Fruit fly (Drosophila melanogaster) whole organism, embryonic: ENCODE measurements around the gene dpr15.

Source experiments
- CG10147 ChIP-seq: fragments of 200-800 bp; sonication (Bioruptor generic); optimal IDR thresholded peaks from 2 replicates; lab custom pipeline; 2019; ENCODE audit warnings: missing biosample characterization, mild to moderate bottlenecking, missing genetic modification characterization, moderate library complexity
- CG10267 ChIP-seq: fragments of 200-800 bp; sonication (Bioruptor generic); optimal IDR thresholded peaks from 2 replicates; lab custom pipeline; 2018; ENCODE audit warnings: missing biosample characterization, mild to moderate bottlenecking, missing genetic modification characterization, moderate library complexity
- CG10274 ChIP-seq: fragments of 200-800 bp; sonication (Bioruptor generic); optimal IDR thresholded peaks from 3 replicates; lab custom pipeline; 2017; ENCODE audit warnings: missing biosample characterization, mild to moderate bottlenecking, missing genetic modification characterization
- CG10366 ChIP-seq: fragments of 200-800 bp; sonication (Bioruptor generic); IDR thresholded peaks from 2 replicates; pipeline ENCODE4 v1.3.6; 2022; ENCODE audit warnings: missing biosample characterization, missing genetic modification characterization
- CG12236 ChIP-seq: fragments of 200-800 bp; sonication (Bioruptor generic); optimal IDR thresholded peaks from 2 replicates; lab custom pipeline; 2016; ENCODE audit warnings: missing biosample characterization, missing genetic modification characterization
- CG13424 ChIP-seq: fragments of 200-800 bp; sonication (Bioruptor generic); optimal IDR thresholded peaks from 2 replicates; lab custom pipeline; 2019; ENCODE audit warnings: missing biosample characterization, mild to moderate bottlenecking, missing genetic modification characterization, moderate library complexity
- CG15696 ChIP-seq: fragments of 200-800 bp; sonication (Bioruptor generic); optimal IDR thresholded peaks from 2 replicates; lab custom pipeline; 2019; ENCODE audit warnings: missing biosample characterization, mild to moderate bottlenecking, missing genetic modification characterization, moderate library complexity
- CG2202 ChIP-seq: fragments of 200-800 bp; sonication (Bioruptor generic); optimal IDR thresholded peaks from 2 replicates; lab custom pipeline; 2018; ENCODE audit warnings: missing biosample characterization, mild to moderate bottlenecking, missing genetic modification characterization
- CG2678 ChIP-seq: fragments of 200-800 bp; sonication (Bioruptor generic); optimal IDR thresholded peaks from 3 replicates; lab custom pipeline; 2019; ENCODE audit warnings: missing biosample characterization, mild to moderate bottlenecking, missing genetic modification characterization, moderate library complexity
- CG31224 ChIP-seq: fragments of 200-800 bp; sonication (Bioruptor generic); IDR thresholded peaks from 2 replicates; pipeline ENCODE4 v1.3.6; 2022; ENCODE audit warnings: missing biosample characterization, missing genetic modification characterization
- CG32772 ChIP-seq: fragments of 200-800 bp; sonication (Bioruptor generic); IDR thresholded peaks from 2 replicates; pipeline ENCODE4 v1.3.6; 2022; ENCODE audit warnings: missing biosample characterization, missing genetic modification characterization
- CG42726 ChIP-seq: fragments of 200-800 bp; sonication (Bioruptor generic); IDR thresholded peaks from 2 replicates; pipeline ENCODE4 v1.3.6; 2022; ENCODE audit warnings: missing biosample characterization, missing genetic modification characterization; ENCODE audit not compliant: partially characterized antibody
- CG4617 ChIP-seq: fragments of 200-800 bp; sonication (Bioruptor generic); optimal IDR thresholded peaks from 3 replicates; lab custom pipeline; 2016; ENCODE audit warnings: missing biosample characterization, missing genetic modification characterization, borderline replicate concordance
- CG6791 ChIP-seq: fragments of 200-800 bp; sonication (Bioruptor generic); IDR thresholded peaks from 3 replicates; pipeline ENCODE4 v1.3.6; 2022; ENCODE audit warnings: missing biosample characterization, missing genetic modification characterization; ENCODE audit not compliant: partially characterized antibody
- CG7372 ChIP-seq: fragments of 200-800 bp; sonication (Bioruptor generic); IDR thresholded peaks from 2 replicates; pipeline ENCODE4 v1.3.6; 2022; ENCODE audit warnings: missing biosample characterization, missing genetic modification characterization
- CG7786 ChIP-seq: fragments of 200-800 bp; sonication (Bioruptor generic); optimal IDR thresholded peaks from 2 replicates; lab custom pipeline; 2016; ENCODE audit warnings: missing biosample characterization, missing genetic modification characterization
- CG8089 ChIP-seq: fragments of 200-800 bp; sonication (Bioruptor generic); optimal IDR thresholded peaks from 3 replicates; lab custom pipeline; 2016; ENCODE audit warnings: missing biosample characterization, missing genetic modification characterization
- CG8765 ChIP-seq: fragments of 200-800 bp; sonication (Bioruptor generic); IDR thresholded peaks from 2 replicates; pipeline ENCODE4 v1.3.6; 2022; ENCODE audit warnings: missing biosample characterization, missing genetic modification characterization
- Chrac-16 ChIP-seq: fragments of 200-800 bp; sonication (Bioruptor generic); optimal IDR thresholded peaks from 3 replicates; lab custom pipeline; 2016; ENCODE audit warnings: missing biosample characterization, missing genetic modification characterization
- Dip2 ChIP-seq: fragments of 200-800 bp; sonication (Bioruptor generic); IDR thresholded peaks from 2 replicates; pipeline ENCODE4 v1.3.6; 2022; ENCODE audit warnings: missing biosample characterization, missing genetic modification characterization
- Doc3 ChIP-seq: fragments of 200-800 bp; sonication (Bioruptor generic); IDR thresholded peaks from 3 replicates; pipeline ENCODE4 v1.3.6; 2022; ENCODE audit warnings: missing biosample characterization, missing genetic modification characterization; ENCODE audit not compliant: partially characterized antibody
- Ets65A ChIP-seq: fragments of 200-800 bp; sonication (Bioruptor generic); peaks from one replicate; lab custom pipeline; 2016; ENCODE audit warnings: missing biosample characterization, missing genetic modification characterization
- Fer3 ChIP-seq: fragments of 200-800 bp; sonication (Bioruptor generic); optimal IDR thresholded peaks from 2 replicates; lab custom pipeline; 2018; ENCODE audit warnings: missing biosample characterization, mild to moderate bottlenecking, missing genetic modification characterization, moderate library complexity
- Gug ChIP-seq: fragments of 200-800 bp; sonication (Bioruptor generic); IDR thresholded peaks from 4 replicates; pipeline ENCODE4 v1.3.6; 2022; ENCODE audit warnings: missing biosample characterization, missing genetic modification characterization
- Jarid2 ChIP-seq: fragments of 200-800 bp; sonication (Bioruptor generic); optimal IDR thresholded peaks from 3 replicates; lab custom pipeline; 2017; ENCODE audit warnings: mild to moderate bottlenecking, missing biosample characterization, missing genetic modification reagents, missing genetic modification characterization
- MBD-R2 ChIP-seq: fragments of 200-800 bp; sonication (Bioruptor generic); IDR thresholded peaks from 2 replicates; pipeline ENCODE4 v1.3.6; 2022; ENCODE audit warnings: missing biosample characterization, missing genetic modification characterization
- MESR4 ChIP-seq: fragments of 200-800 bp; sonication (Bioruptor generic); optimal IDR thresholded peaks from 2 replicates; lab custom pipeline; 2018; ENCODE audit warnings: missing biosample characterization, mild to moderate bottlenecking, missing genetic modification characterization, moderate library complexity
- Pdp1 ChIP-seq, 2 experiments: fragments of 200-800 bp; sonication (Bioruptor generic); optimal IDR thresholded peaks; 3 replicates each; lab custom pipeline; 2016; ENCODE audit warnings: missing biosample characterization in 2 of 2, missing genetic modification characterization in 2 of 2, mild to moderate bottlenecking in 1 of 2, moderate library complexity in 1 of 2
- cas ChIP-seq: fragments of 200-800 bp; sonication (Bioruptor generic); IDR thresholded peaks from 2 replicates; pipeline ENCODE4 v1.3.6; 2022; ENCODE audit warnings: missing biosample characterization, missing genetic modification characterization
- da ChIP-seq: fragments of 200-800 bp; sonication (Bioruptor generic); optimal IDR thresholded peaks from 2 replicates; lab custom pipeline; 2016; ENCODE audit warnings: missing biosample characterization, missing genetic modification characterization
- fd96Cb ChIP-seq: fragments of 200-800 bp; sonication (Bioruptor generic); optimal IDR thresholded peaks from 2 replicates; lab custom pipeline; 2018; ENCODE audit warnings: missing biosample characterization, mild to moderate bottlenecking, missing genetic modification characterization, moderate library complexity
- ham ChIP-seq: fragments of 200-800 bp; sonication (Bioruptor generic); IDR thresholded peaks from 2 replicates; pipeline ENCODE4 v1.3.6; 2022; ENCODE audit warnings: missing biosample characterization, missing genetic modification characterization
- knrl ChIP-seq: fragments of 200-800 bp; sonication (Bioruptor generic); IDR thresholded peaks from 3 replicates; pipeline ENCODE4 v1.3.6; 2022; ENCODE audit warnings: missing biosample characterization, missing genetic modification characterization; ENCODE audit not compliant: partially characterized antibody
- lilli ChIP-seq: fragments of 200-800 bp; sonication (Bioruptor generic); optimal IDR thresholded peaks from 3 replicates; lab custom pipeline; 2016; ENCODE audit warnings: missing biosample characterization, missing genetic modification characterization
- lola ChIP-seq, 3 experiments: fragments of >200 bp in 2 of 3; fragments of 200-800 bp in 1 of 3; sonication (Bioruptor generic) in 1 of 3; optimal IDR thresholded peaks; 2 replicates each; lab custom pipeline; 2017 to 2019; ENCODE audit warnings: missing biosample characterization in 3 of 3, missing genetic modification characterization in 3 of 3, mild to moderate bottlenecking in 1 of 3, moderate library complexity in 1 of 3
- odd ChIP-seq: fragments of 200-800 bp; sonication (Bioruptor generic); optimal IDR thresholded peaks from 2 replicates; lab custom pipeline; 2017; ENCODE audit warnings: missing biosample characterization, mild to moderate bottlenecking, missing genetic modification characterization
- pzg ChIP-seq: fragments of 200-800 bp; sonication (Bioruptor generic); optimal IDR thresholded peaks from 3 replicates; lab custom pipeline; 2018; ENCODE audit warnings: missing biosample characterization, mild to moderate bottlenecking, missing genetic modification characterization, moderate library complexity
- sens-2 ChIP-seq: fragments of 200-800 bp; sonication (Bioruptor generic); IDR thresholded peaks from 2 replicates; pipeline ENCODE4 v1.3.6; 2022; ENCODE audit warnings: missing biosample characterization, missing genetic modification characterization
- shn ChIP-seq: fragments of 200-800 bp; sonication (Bioruptor generic); optimal IDR thresholded peaks from 3 replicates; lab custom pipeline; 2016; ENCODE audit warnings: missing biosample characterization, missing genetic modification characterization
- sim ChIP-seq: fragments of 200-800 bp; sonication (Bioruptor generic); IDR thresholded peaks from 2 replicates; pipeline ENCODE4 v1.3.6; 2022; ENCODE audit warnings: missing biosample characterization, missing genetic modification characterization
- sr ChIP-seq: fragments of 200-800 bp; sonication (Bioruptor generic); IDR thresholded peaks from 3 replicates; pipeline ENCODE4 v1.3.6; 2022; ENCODE audit warnings: missing biosample characterization, missing genetic modification characterization
- ssp ChIP-seq: fragments of 200-800 bp; sonication (Bioruptor generic); IDR thresholded peaks from 2 replicates; pipeline ENCODE4 v1.3.6; 2022; ENCODE audit warnings: missing biosample characterization, missing genetic modification characterization
- stc ChIP-seq: fragments of 200-800 bp; sonication (Bioruptor generic); IDR thresholded peaks from 2 replicates; pipeline ENCODE4 v1.3.6; 2022; ENCODE audit warnings: missing biosample characterization, missing genetic modification characterization
- tap ChIP-seq: fragments of 200-800 bp; optimal IDR thresholded peaks from 3 replicates; lab custom pipeline; 2019; ENCODE audit warnings: missing biosample characterization, mild to moderate bottlenecking, missing genetic modification characterization, moderate library complexity
- trem ChIP-seq: fragments of 200-800 bp; optimal IDR thresholded peaks from 3 replicates; lab custom pipeline; 2019; ENCODE audit warnings: missing biosample characterization, mild to moderate bottlenecking, missing genetic modification characterization, moderate library complexity
- tx ChIP-seq: fragments of 200-800 bp; sonication (Bioruptor generic); optimal IDR thresholded peaks from 2 replicates; lab custom pipeline; 2016; ENCODE audit warnings: missing biosample characterization, missing genetic modification characterization
- usp ChIP-seq: fragments of >200 bp; optimal IDR thresholded peaks from 2 replicates; lab custom pipeline; 2017; ENCODE audit warnings: missing biosample characterization, missing genetic modification characterization
- vnd ChIP-seq: fragments of 200-800 bp; sonication (Bioruptor generic); IDR thresholded peaks from 3 replicates; pipeline ENCODE4 v1.3.6; 2022; ENCODE audit warnings: missing biosample characterization, missing genetic modification characterization; ENCODE audit not compliant: partially characterized antibody
- wdn ChIP-seq: fragments of 200-800 bp; sonication (Bioruptor generic); IDR thresholded peaks from 2 replicates; pipeline ENCODE4 v1.3.6; 2022; ENCODE audit warnings: missing biosample characterization, missing genetic modification characterization
- wek ChIP-seq: fragments of 200-800 bp; sonication (Bioruptor generic); optimal IDR thresholded peaks from 3 replicates; lab custom pipeline; 2018; ENCODE audit warnings: missing biosample characterization, mild to moderate bottlenecking, missing genetic modification characterization, moderate library complexity
- wor ChIP-seq: fragments of 200-800 bp; sonication (Bioruptor generic); IDR thresholded peaks from 2 replicates; pipeline ENCODE4 v1.3.6; 2022; ENCODE audit warnings: missing biosample characterization, missing genetic modification characterization

The dpr15 gene

dm6 chr3R:12121161-12121560, 37.2 kb downstream of the dpr15 start (continued):
- peak in 1 of 3 experiments; percentile 73 for TF ChIP-seq lola (GFP tag; optimal IDR thresholded peaks at IDR 0.05; lab: Kevin White, UChicago)
- TF ChIP-seq usp (GFP tag; lab: Kevin White, UChicago) = no peak
- TF ChIP-seq Ets65A (GFP tag; lab: Kevin White, UChicago) = peak; percentile 100
- peak; percentile 83 for TF ChIP-seq wek (GFP tag; lab: Kevin White, UChicago)
- TF ChIP-seq CG32772 = peak; percentile 96
- peak; percentile 56; the same call in 1 of the 2 replicates for TF ChIP-seq CG42726 (GFP tag; lab: Robert Waterston, UW)
- TF ChIP-seq CG10147 (GFP tag; lab: Kevin White, UChicago) = peak; percentile 50
- peak; percentile 75 for TF ChIP-seq fd96Cb (tag; lab: Kevin White, UChicago)
- no peak for TF ChIP-seq Doc3 (GFP tag; lab: Robert Waterston, UW)
- TF ChIP-seq MBD-R2 (GFP tag; lab: Robert Waterston, UW) = peak; percentile 90
- no peak for TF ChIP-seq vnd (GFP tag; lab: Robert Waterston, UW)
- TF ChIP-seq sens-2 (GFP tag; lab: Robert Waterston, UW) = peak; percentile 87
- peak; percentile 76 for TF ChIP-seq wor (GFP tag; lab: Robert Waterston, UW)
- peak; percentile 91 for TF ChIP-seq CG31224 (GFP tag; lab: Robert Waterston, UW)
- no peak for TF ChIP-seq tap
- TF ChIP-seq CG12236 = peak; percentile 81
- TF ChIP-seq stc (GFP tag; lab: Robert Waterston, UW) = peak; percentile 86
- TF ChIP-seq knrl (GFP tag; lab: Robert Waterston, UW) = peak; percentile 72
- peak; percentile 85 for TF ChIP-seq CG7786 (GFP tag; lab: Kevin White, UChicago)
- peak; percentile 1 for TF ChIP-seq MESR4
- TF ChIP-seq CG8765 (GFP tag; lab: Robert Waterston, UW) = peak; percentile 70
- TF ChIP-seq cas (GFP tag; lab: Robert Waterston, UW) = peak; percentile 81
- TF ChIP-seq Gug (GFP tag; lab: Robert Waterston, UW) = peak; percentile 98
- TF ChIP-seq Jarid2 (GFP tag; lab: Kevin White, UChicago) = peak; percentile 75
- TF ChIP-seq Chrac-16 (GFP tag; lab: Kevin White, UChicago) = peak; percentile 82
- TF ChIP-seq Pdp1 (GFP tag; optimal IDR thresholded peaks at IDR 0.05; lab: Kevin White, UChicago) = peak; percentile 90 to 96
- peak; percentile 48 for TF ChIP-seq trem
- TF ChIP-seq odd (GFP tag; lab: Kevin White, UChicago) = peak; percentile 65
- TF ChIP-seq CG10274 (GFP tag; lab: Kevin White, UChicago) = peak; percentile 77
- TF ChIP-seq Fer3 (tag; lab: Kevin White, UChicago) = peak; percentile 89
- TF ChIP-seq CG8089 (GFP tag; lab: Kevin White, UChicago) = peak; percentile 93
- TF ChIP-seq sim (GFP tag; lab: Robert Waterston, UW) = peak; percentile 66
- peak; percentile 70 for TF ChIP-seq CG10267 (tag; lab: Kevin White, UChicago)
- peak; percentile 78 for TF ChIP-seq CG2678 (tag; lab: Kevin White, UChicago)
- peak; percentile 77 for TF ChIP-seq CG6791 (GFP tag; lab: Robert Waterston, UW)
- TF ChIP-seq CG4617 (GFP tag; lab: Kevin White, UChicago) = peak; percentile 73
- TF ChIP-seq CG7372 (GFP tag; lab: Robert Waterston, UW) = peak; percentile 98
- TF ChIP-seq Dip2 (GFP tag; lab: Robert Waterston, UW) = no peak
- peak; percentile 96 for TF ChIP-seq sr (GFP tag; lab: Robert Waterston, UW)
- TF ChIP-seq CG2202 (tag; lab: Kevin White, UChicago) = peak; percentile 78
- peak; percentile 94 for TF ChIP-seq shn (GFP tag; lab: Kevin White, UChicago)
- TF ChIP-seq ham = peak; percentile 93
- TF ChIP-seq lilli (GFP tag; lab: Kevin White, UChicago) = peak; percentile 77
- TF ChIP-seq wdn = peak; percentile 92
- TF ChIP-seq CG10366 (GFP tag; lab: Robert Waterston, UW) = peak; percentile 95
- peak; percentile 53 for TF ChIP-seq CG15696 (tag; lab: Kevin White, UChicago)
- TF ChIP-seq tx (GFP tag; lab: Kevin White, UChicago) = peak; percentile 79
- TF ChIP-seq ssp (GFP tag; lab: Robert Waterston, UW) = peak; percentile 90
- peak; percentile 65 for TF ChIP-seq CG13424 (tag; lab: Kevin White, UChicago)
- peak; percentile 84 for TF ChIP-seq da (GFP tag; lab: Kevin White, UChicago)
- peak; percentile 27 for TF ChIP-seq pzg (GFP tag; lab: Kevin White, UChicago)
